Fruit fly (Drosophila melanogaster) whole organism, wandering third instar larva: Measurements from ENCODE around the gene VhaM9.7-c.

Experiments
- Dfd ChIP-seq: fragments of >200 bp; optimal IDR thresholded peaks from 2 replicates; lab custom pipeline; 2017; ENCODE audit warnings: missing biosample characterization, missing genetic modification characterization
- Myc ChIP-seq: fragments of >200 bp; optimal IDR thresholded peaks from 2 replicates; lab custom pipeline; 2017
- N ChIP-seq: fragments of >200 bp; optimal IDR thresholded peaks from 2 replicates; lab custom pipeline; 2018; ENCODE audit warnings: missing biosample characterization, missing external identifiers, missing genetic modification characterization
- Vsx2 ChIP-seq: fragments of 200-300, 225-300 bp; sonication (Bioruptor generic); optimal IDR thresholded peaks from 2 replicates; lab custom pipeline; 2018; ENCODE audit warnings: missing biosample characterization, missing genetic modification characterization; ENCODE audit not compliant: partially characterized antibody
- br ChIP-seq: fragments of 200-800 bp; sonication (Bioruptor generic); optimal IDR thresholded peaks from 2 replicates; lab custom pipeline; 2016; ENCODE audit warnings: missing biosample characterization, missing genetic modification characterization
- dl ChIP-seq, 2 experiments: fragments of 175-275, 200-275 bp in 1 of 2; fragments of 200-275 bp in 1 of 2; sonication (Bioruptor generic); optimal IDR thresholded peaks; lab custom pipeline; 2018; ENCODE audit warnings: mild to moderate bottlenecking in 2 of 2, missing biosample characterization in 2 of 2, missing genetic modification characterization in 2 of 2, moderate library complexity in 2 of 2; ENCODE audit not compliant: partially characterized antibody in 2 of 2, insufficient read depth in 1 of 2
- lola ChIP-seq: fragments of >200 bp; optimal IDR thresholded peaks from 2 replicates; lab custom pipeline; 2017; ENCODE audit warnings: missing biosample characterization, missing genetic modification characterization
- psq ChIP-seq: fragments of 200-800 bp; sonication (Bioruptor generic); optimal IDR thresholded peaks from 3 replicates; lab custom pipeline; 2017; ENCODE audit warnings: missing biosample characterization, mild to moderate bottlenecking, missing genetic modification characterization, moderate library complexity

DNA sequence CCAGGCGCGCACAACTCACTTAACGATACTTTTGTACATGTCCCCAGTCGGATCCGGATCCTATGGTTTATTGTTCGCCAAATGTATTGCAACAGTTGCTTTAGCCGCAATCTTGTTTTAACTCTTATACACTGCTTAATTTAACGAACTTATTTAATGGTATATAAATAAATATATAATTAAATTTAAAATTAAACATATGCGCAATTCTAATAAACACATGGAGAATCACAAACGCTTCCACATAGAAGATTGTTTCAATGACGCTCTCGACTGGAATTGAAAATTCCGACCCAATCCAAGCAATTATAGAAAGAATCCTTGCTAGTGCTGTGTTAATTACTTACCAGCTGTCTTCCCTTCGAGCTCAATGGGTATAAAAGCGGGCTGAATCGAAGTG lies 45.5 kb downstream of the VhaM9.7-c start, which contains the start of gene Akh:
- TF ChIP-seq lola (GFP tag; lab: Kevin White, UChicago) (no peak), Dfd (GFP tag; lab: Kevin White, UChicago) (no peak), br (GFP tag; lab: Kevin White, UChicago) (no peak), psq (no peak), N (GFP tag; lab: Kevin White, UChicago) (no peak), Vsx2 (GFP tag; lab: Kevin White, UChicago) (no peak), dl (GFP tag; optimal IDR thresholded peaks at IDR 0.05; lab: Kevin White, UChicago; ENCODE audit: insufficient read depth in 1 of 2, partially characterized antibody in 2 of 2) (no peak), Myc (lab: Kevin White, UChicago) (no peak)
